Worm (Caenorhabditis elegans): ENCODE data around the gene scl-15.

DNA sequence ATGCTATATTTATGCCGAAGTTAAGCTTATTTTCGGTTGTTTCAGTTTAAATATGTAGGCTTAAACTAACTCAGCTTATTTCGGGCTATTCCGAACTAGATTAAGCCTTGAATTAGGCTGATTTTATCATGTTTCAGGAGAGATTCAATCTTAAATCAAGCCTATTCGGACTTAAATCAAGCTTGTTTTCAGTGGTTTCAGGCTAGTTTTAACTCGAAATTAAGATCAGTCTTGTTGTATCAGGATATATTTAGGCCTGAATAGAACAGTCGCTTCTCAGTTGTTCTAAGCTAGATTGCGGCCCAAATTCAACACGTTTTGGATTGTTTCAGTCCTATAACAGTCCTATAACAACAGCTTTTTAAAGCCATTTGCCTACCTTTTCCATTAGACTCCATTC lies 32.7 kb downstream of the scl-15 start:
- TF ChIP-seq R02D3.7 (tag; optimal IDR thresholded peaks at IDR 0.05) (no peak), nhr-11 (tag; optimal IDR thresholded peaks at IDR 0.05) (no peak), mdl-1 (tag; optimal IDR thresholded peaks at IDR 0.05) (no peak), ceh-16 (tag; optimal IDR thresholded peaks at IDR 0.05) (no peak), nhr-12 (tag; optimal IDR thresholded peaks at IDR 0.05) (no peak), unc-62 (GFP tag; optimal IDR thresholded peaks at IDR 0.05) (no peak), zag-1 (tag; optimal IDR thresholded peaks at IDR 0.05) (no peak), ceh-82 (tag; optimal IDR thresholded peaks at IDR 0.05) (no peak)
